Worm (Caenorhabditis elegans): ENCODE results near the gene F35H8.4.
A peak's percentile ranks its signal among the peaks of the same experiment; 100 is the strongest.

The F35H8.4 gene

DNA sequence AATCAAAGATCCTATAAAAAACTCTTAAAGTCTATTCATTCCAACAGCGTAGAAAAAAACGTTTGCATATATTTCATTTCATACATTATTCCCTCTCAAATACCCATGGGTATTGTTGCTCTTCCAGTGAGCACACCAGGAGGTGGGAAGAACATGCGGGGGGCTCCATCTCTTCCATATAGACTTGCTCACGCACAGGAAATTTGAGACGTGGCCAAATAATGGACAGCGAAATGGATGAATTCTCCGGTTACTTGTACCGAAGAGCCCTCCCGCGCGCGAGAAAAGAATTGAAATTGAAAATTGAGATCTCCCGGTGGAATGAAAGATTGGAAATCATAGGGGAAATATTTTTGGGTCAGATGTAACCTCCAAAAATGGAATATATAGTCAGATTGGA lies 17.8 kb upstream of the F35H8.4 start:
- TF ChIP-seq mxl-1 (tag; optimal IDR thresholded peaks at IDR 0.05) (no peak), ceh-91 (GFP tag; IDR thresholded peaks at IDR 0.05) (no peak), nfyb-1 (GFP tag; IDR thresholded peaks at IDR 0.05) (0 out of 2 replicates have a peak, but pooled peaks have one; percentile 33), B0261.1 (tag; optimal IDR thresholded peaks at IDR 0.05) (no peak), ztf-22 (GFP tag; optimal IDR thresholded peaks at IDR 0.05) (no peak), ztf-26 (tag; optimal IDR thresholded peaks at IDR 0.05) (no peak)

DNA sequence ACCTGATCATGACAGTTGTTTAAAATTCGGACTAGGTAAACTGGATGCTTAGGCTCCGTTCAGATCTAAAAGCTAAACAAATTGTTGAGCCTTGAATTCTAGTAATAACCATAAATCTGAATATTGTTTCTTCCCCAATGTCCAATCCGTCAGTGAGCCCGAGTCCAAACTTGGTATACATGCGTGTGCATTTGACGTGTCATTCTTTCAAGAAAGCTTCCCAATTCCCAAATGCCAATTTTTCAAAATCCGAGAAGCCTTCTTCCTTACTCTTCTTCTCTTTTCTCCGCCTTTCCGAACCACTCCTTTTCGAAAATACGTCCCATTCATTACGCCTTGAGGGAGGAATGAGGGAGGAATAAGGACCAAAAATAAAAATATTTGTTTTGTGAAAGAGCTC lies 16.9 kb upstream of the F35H8.4 start:
- TF ChIP-seq F55B11.4 (tag; optimal IDR thresholded peaks at IDR 0.05; ENCODE audit: borderline replicate concordance, insufficient read depth), result no peak
- TF ChIP-seq B0019.2 (GFP tag; conservative IDR thresholded peaks at IDR 0.05), result no peak
- no peak for TF ChIP-seq snpc-3.4 (tag; optimal IDR thresholded peaks at IDR 0.05)
- TF ChIP-seq nfyb-1 (GFP tag; IDR thresholded peaks at IDR 0.05), result no peak

DNA sequence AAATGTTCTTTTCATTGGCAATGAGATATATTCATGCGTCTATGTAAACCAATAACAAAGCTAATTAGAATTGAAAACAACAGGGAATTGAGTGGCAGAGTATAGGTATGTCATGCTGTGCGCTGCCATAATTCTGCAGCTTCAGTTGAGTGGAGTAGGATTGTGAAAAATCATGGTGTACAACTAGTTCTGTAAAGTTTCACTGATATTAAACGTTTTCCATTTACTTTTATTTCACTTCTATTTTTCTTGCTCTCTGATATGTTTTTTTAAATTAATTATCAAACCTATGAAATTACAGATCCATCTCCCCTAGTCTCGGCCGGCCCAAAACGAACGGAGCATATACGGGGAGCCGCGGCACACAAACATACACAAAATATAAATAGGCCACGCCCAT lies 15.8 kb upstream of the F35H8.4 start, which contains the start of gene exc-7:
Gene exc-7, plus strand, starts transcription at position 301 of the 400 bp plus-strand sequence.
- TF ChIP-seq tbp1 (GFP tag; optimal IDR thresholded peaks at IDR 0.05) (no peak), unc-62 (GFP tag; optimal IDR thresholded peaks at IDR 0.05) (no peak), rec-8 (tag; optimal IDR thresholded peaks at IDR 0.05) (no peak), mcd-1 (GFP tag; IDR thresholded peaks at IDR 0.05) (no peak), him-1 (tag; optimal IDR thresholded peaks at IDR 0.05) (no peak), B0336.3 (GFP tag; IDR thresholded peaks at IDR 0.05) (no peak), F10E7.11 (tag; optimal IDR thresholded peaks at IDR 0.05) (no peak), ztf-22 (GFP tag; optimal IDR thresholded peaks at IDR 0.05) (no peak), T26A5.8 (tag; optimal IDR thresholded peaks at IDR 0.05) (no peak), lir-1 (GFP tag; conservative IDR thresholded peaks at IDR 0.05) (no peak), pbrm-1 (GFP tag; IDR thresholded peaks at IDR 0.05) (no peak), madf-6 (GFP tag; IDR thresholded peaks at IDR 0.05) (no peak), hrde-1 (tag; optimal IDR thresholded peaks at IDR 0.05; ENCODE audit: borderline replicate concordance) (no peak), efl-1 (GFP tag; optimal IDR thresholded peaks at IDR 0.05) (no peak), F22D6.2 (tag; optimal IDR thresholded peaks at IDR 0.05) (no peak), Y67H2A.10 (GFP tag; conservative IDR thresholded peaks at IDR 0.05) (no peak), dpff-1 (tag; optimal IDR thresholded peaks at IDR 0.05) (no peak), lsy-27 (tag; optimal IDR thresholded peaks at IDR 0.05; ENCODE audit: borderline replicate concordance, insufficient read depth) (no peak), ztf-26 (tag; optimal IDR thresholded peaks at IDR 0.05) (no peak), snpc-4 (GFP tag; optimal IDR thresholded peaks at IDR 0.05) (no peak), snpc-4 (tag; optimal IDR thresholded peaks at IDR 0.05) (no peak)

DNA sequence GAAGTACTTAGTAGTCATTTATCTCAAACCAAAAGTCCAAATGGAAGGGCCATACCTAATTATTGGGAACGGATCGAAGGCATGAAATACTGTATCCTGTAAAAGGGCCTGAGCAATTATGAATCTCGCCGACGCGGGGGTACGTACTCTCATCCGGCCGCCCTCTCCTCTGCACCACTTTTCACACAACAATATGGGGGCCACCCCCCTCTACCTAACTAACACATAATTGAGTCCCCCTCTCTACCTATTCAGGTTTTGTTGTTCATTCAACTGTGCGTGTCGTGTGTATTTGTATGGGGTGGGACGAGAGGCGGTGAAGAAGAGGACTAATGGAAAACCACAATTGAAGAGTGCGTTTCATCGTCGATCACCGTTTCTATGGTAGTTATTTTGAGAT lies 14.6 kb upstream of the F35H8.4 start:
- no peak for TF ChIP-seq nhr-90 (tag; optimal IDR thresholded peaks at IDR 0.05)
- TF ChIP-seq mes-4 (tag; optimal IDR thresholded peaks at IDR 0.05), result no peak
- no peak for TF ChIP-seq rec-8 (tag; optimal IDR thresholded peaks at IDR 0.05)
- no peak for TF ChIP-seq T07F8.4 (tag; optimal IDR thresholded peaks at IDR 0.05)
- TF ChIP-seq let-526 (GFP tag; IDR thresholded peaks at IDR 0.05), result no peak
- no peak for TF ChIP-seq aptf-3 (GFP tag; IDR thresholded peaks at IDR 0.05)
- TF ChIP-seq C17E4.6 (GFP tag; IDR thresholded peaks at IDR 0.05), result no peak
- no peak for TF ChIP-seq B0261.1 (tag; optimal IDR thresholded peaks at IDR 0.05)
- TF ChIP-seq ztf-28 (GFP tag; IDR thresholded peaks at IDR 0.05), result no peak
- no peak for TF ChIP-seq dox-1 (GFP tag; IDR thresholded peaks at IDR 0.05)
- peak; percentile 13 for TF ChIP-seq chd-7 (tag; optimal IDR thresholded peaks at IDR 0.05)
- TF ChIP-seq K11D2.4 (GFP tag; IDR thresholded peaks at IDR 0.05), result no peak
- no peak for TF ChIP-seq zim-3 (tag; optimal IDR thresholded peaks at IDR 0.05)
- no peak for TF ChIP-seq tlf-1 (GFP tag; optimal IDR thresholded peaks at IDR 0.05)
- TF ChIP-seq ama-1 (optimal IDR thresholded peaks at IDR 0.05), result no peak
- no peak for TF ChIP-seq ama-1 (GFP tag; optimal IDR thresholded peaks at IDR 0.05)
- TF ChIP-seq hmg-20 (GFP tag; IDR thresholded peaks at IDR 0.05), result no peak
- TF ChIP-seq egl-18 (GFP tag; IDR thresholded peaks at IDR 0.05), result 0 out of 2 replicates have a peak, but pooled peaks have one; percentile 27
- TF ChIP-seq attf-5 (GFP tag; optimal IDR thresholded peaks at IDR 0.05), result no peak
- no peak for TF ChIP-seq Y56A3A.18 (GFP tag; IDR thresholded peaks at IDR 0.05)
